Fruit fly (Drosophila melanogaster): ENCODE results near the gene CG5265.

DNA sequence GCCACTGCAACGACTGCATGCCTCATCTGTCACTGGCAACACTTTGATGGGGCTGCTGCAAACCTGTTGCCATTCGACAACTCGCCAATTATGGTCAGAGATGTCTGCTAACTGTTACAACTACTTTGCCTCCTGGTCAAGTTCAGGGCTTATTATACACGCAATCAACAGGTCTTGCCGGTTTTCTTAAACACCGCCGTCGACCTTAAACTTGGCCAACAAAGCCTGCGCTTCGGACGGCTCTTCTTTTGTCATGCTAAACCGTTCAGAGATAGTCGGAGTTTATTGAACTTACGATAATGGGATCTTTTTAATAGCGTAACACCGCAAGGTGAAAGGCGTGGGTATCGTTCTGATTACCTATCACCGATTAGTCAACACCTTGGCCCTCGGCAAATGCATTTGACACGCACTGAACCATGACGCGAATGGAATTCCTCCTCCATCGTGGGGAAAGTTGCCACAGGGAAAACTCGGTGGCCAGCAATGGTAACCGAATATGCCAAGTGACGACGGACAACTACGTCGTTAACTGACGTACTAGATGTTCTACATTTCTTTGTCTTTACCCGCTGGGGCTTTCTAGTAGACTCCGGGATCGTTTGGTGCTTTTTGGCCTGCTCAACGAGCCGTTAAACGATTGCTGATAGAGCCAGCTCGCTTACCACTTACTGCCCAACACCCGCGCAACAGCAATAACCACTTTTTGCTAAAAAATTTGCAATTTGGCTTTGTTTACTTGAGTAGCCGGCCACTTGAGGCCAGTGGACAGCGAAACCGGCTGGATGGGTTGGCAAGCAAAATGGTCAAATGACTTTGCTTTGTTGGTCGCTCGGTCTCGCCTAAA, 27.7 kb upstream of the CG5265 start:
- TF ChIP-seq CG8478 (optimal IDR thresholded peaks at IDR 0.05) (no peak), EcR (GFP tag; optimal IDR thresholded peaks at IDR 0.05) (no peak), usp (GFP tag; optimal IDR thresholded peaks at IDR 0.05) (no peak), psq (optimal IDR thresholded peaks at IDR 0.05) (no peak), pan (optimal IDR thresholded peaks at IDR 0.05) (no peak), Dll (optimal IDR thresholded peaks at IDR 0.05) (peak; percentile 12)

All from whole organism.